Worm (Caenorhabditis elegans) whole organism, L4 larva: ENCODE results near the gene F44A2.7.

Experiments used
- D1046.2 ChIP-seq: fragments of 200-800 bp; sonication (Bioruptor generic); IDR thresholded peaks from 2 replicates; pipeline ENCODE4 v1.3.6; 2022; ENCODE audit warnings: missing genetic modification characterization, missing compliant biosample characterization
- T26A8.4 ChIP-seq: fragments of 200-800 bp; sonication (Bioruptor generic); IDR thresholded peaks from 2 replicates; pipeline ENCODE4 v1.3.6; 2022; ENCODE audit warnings: missing genetic modification characterization, missing compliant biosample characterization
- Y48G9A.11 ChIP-seq: fragments of 200-800 bp; sonication (Bioruptor generic); IDR thresholded peaks from 2 replicates; pipeline ENCODE4 v1.3.6; 2022; ENCODE audit warnings: missing genetic modification reagents, missing genetic modification characterization, missing compliant biosample characterization
- aha-1 ChIP-seq: fragments of 150-350 bp; peaks from one replicate; lab custom pipeline; 2014; ENCODE audit warnings: missing biosample characterization, missing genetic modification characterization
- ama-1 ChIP-seq: fragments of 150-350 bp; optimal IDR thresholded peaks from 2 replicates; lab custom pipeline; 2014; ENCODE audit warnings: inconsistent platforms, mixed read lengths
- arid-1 ChIP-seq: fragments of 200-800 bp; sonication (Bioruptor generic); conservative IDR thresholded peaks from 2 replicates; pipeline ENCODE4 v1.3.6; 2022; ENCODE audit warnings: missing genetic modification reagents, missing genetic modification characterization, missing compliant biosample characterization
- attf-4 ChIP-seq: sonication (generic microtip); optimal IDR thresholded peaks from 3 replicates; lab custom pipeline; 2017; ENCODE audit warnings: missing biosample characterization, missing genetic modification characterization
- ceh-20 ChIP-seq: fragments of 200-800 bp; sonication (Bioruptor generic); IDR thresholded peaks from 2 replicates; pipeline ENCODE4 v1.3.6; 2022; ENCODE audit warnings: missing genetic modification reagents, missing genetic modification characterization, missing compliant biosample characterization
- daf-16 ChIP-seq, 3 experiments: sonication (generic microtip); optimal IDR thresholded peaks; 2 replicates each; lab custom pipeline; 2016 to 2017; ENCODE audit warnings: missing genetic modification characterization in 3 of 3, missing genetic modification reagents in 3 of 3, mild to moderate bottlenecking in 2 of 3, missing compliant biosample characterization in 2 of 3, missing biosample characterization in 1 of 3, moderate library complexity in 1 of 3
- dmd-9 ChIP-seq: fragments of 200-800 bp; sonication (Bioruptor generic); IDR thresholded peaks from 2 replicates; pipeline ENCODE4 v1.3.6; 2022; ENCODE audit warnings: missing genetic modification reagents, missing genetic modification characterization, missing compliant biosample characterization
- duxl-1 ChIP-seq: sonication (generic microtip); optimal IDR thresholded peaks from 2 replicates; lab custom pipeline; 2016; ENCODE audit warnings: mild to moderate bottlenecking, missing genetic modification characterization, moderate library complexity, missing compliant biosample characterization; ENCODE audit not compliant: poor library complexity
- dve-1 ChIP-seq: sonication (generic microtip); optimal IDR thresholded peaks from 2 replicates; lab custom pipeline; 2017; ENCODE audit warnings: antibody characterized with exemption, mild to moderate bottlenecking, missing genetic modification characterization, missing compliant biosample characterization; ENCODE audit not compliant: insufficient read depth
- egl-43 ChIP-seq: fragments of 200-800 bp; sonication (Bioruptor generic); IDR thresholded peaks from 2 replicates; pipeline ENCODE4 v1.3.6; 2022; ENCODE audit warnings: missing genetic modification reagents, missing genetic modification characterization, missing compliant biosample characterization
- fos-1 ChIP-seq: fragments of 150-350 bp; optimal IDR thresholded peaks from 2 replicates; lab custom pipeline; 2014; ENCODE audit warnings: missing biosample characterization, missing genetic modification characterization
- hif-1 ChIP-seq, 2 experiments: sonication (generic microtip); optimal IDR thresholded peaks; 2 replicates each; lab custom pipeline; 2016 to 2017; ENCODE audit warnings: missing compliant biosample characterization in 2 of 2, missing genetic modification characterization in 2 of 2, missing genetic modification reagents in 2 of 2, missing genotype in 2 of 2, mild to moderate bottlenecking in 1 of 2
- hlh-11 ChIP-seq: fragments of 200-800 bp; sonication (Bioruptor generic); optimal IDR thresholded peaks from 2 replicates; lab custom pipeline; 2018; ENCODE audit warnings: mild to moderate bottlenecking, missing genetic modification characterization, missing compliant biosample characterization
- hlh-30 ChIP-seq: sonication (generic microtip); optimal IDR thresholded peaks from 2 replicates; lab custom pipeline; 2017; ENCODE audit warnings: antibody characterized with exemption, mild to moderate bottlenecking, missing genetic modification characterization, missing compliant biosample characterization; ENCODE audit not compliant: insufficient read depth
- jun-1 ChIP-seq: fragments of 150-350 bp; optimal IDR thresholded peaks from 2 replicates; lab custom pipeline; 2014; ENCODE audit warnings: missing biosample characterization, missing genetic modification reagents, missing genetic modification characterization
- lim-7 ChIP-seq: fragments of 200-800 bp; sonication (Bioruptor generic); IDR thresholded peaks from 2 replicates; pipeline ENCODE4 v1.3.6; 2022; ENCODE audit warnings: missing genetic modification characterization, missing compliant biosample characterization
- lin-29 ChIP-seq: fragments of 200-800 bp; sonication (Bioruptor generic); IDR thresholded peaks from 2 replicates; pipeline ENCODE4 v1.3.6; 2022; ENCODE audit warnings: missing genetic modification reagents, missing genetic modification characterization, missing compliant biosample characterization
- lin-38 ChIP-seq: fragments of 200-800 bp; sonication (Bioruptor generic); IDR thresholded peaks from 2 replicates; pipeline ENCODE4 v1.3.6; 2022; ENCODE audit warnings: missing genetic modification reagents, missing genetic modification characterization, missing compliant biosample characterization
- lsy-2 ChIP-seq, 2 experiments: fragments of 150-350 bp in 1 of 2; sonication (generic microtip) in 1 of 2; optimal IDR thresholded peaks; 2 replicates each; lab custom pipeline; 2014 to 2017; ENCODE audit warnings: missing biosample characterization in 2 of 2, missing genetic modification characterization in 2 of 2
- madf-9 ChIP-seq: fragments of 200-800 bp; sonication (Bioruptor generic); conservative IDR thresholded peaks from 2 replicates; pipeline ENCODE4 v1.3.6; 2022; ENCODE audit warnings: missing genetic modification reagents, missing genetic modification characterization, missing compliant biosample characterization
- mdl-1 ChIP-seq, 2 experiments: fragments of 150-350 bp in 1 of 2; sonication (generic microtip) in 1 of 2; optimal IDR thresholded peaks; 2 replicates each; lab custom pipeline; 2014 to 2017; ENCODE audit warnings: missing biosample characterization in 2 of 2, missing genetic modification characterization in 2 of 2
- mep-1 ChIP-seq: fragments of 150-350 bp; sonication (generic microtip); optimal IDR thresholded peaks from 3 replicates; lab custom pipeline; 2014; ENCODE audit warnings: missing biosample characterization, missing genetic modification characterization
- mes-2 ChIP-seq: sonication (generic microtip); optimal IDR thresholded peaks from 2 replicates; lab custom pipeline; 2016; ENCODE audit warnings: missing genotype, mild to moderate bottlenecking, missing genetic modification characterization, missing compliant biosample characterization; ENCODE audit not compliant: poor library complexity, severe bottlenecking
- mxl-2 ChIP-seq: fragments of 200-800 bp; sonication (Bioruptor generic); conservative IDR thresholded peaks from 2 replicates; pipeline ENCODE4 v1.3.6; 2022; ENCODE audit warnings: missing genetic modification reagents, missing genetic modification characterization, missing compliant biosample characterization
- mxl-3 ChIP-seq: fragments of 200-800 bp; sonication (Bioruptor generic); optimal IDR thresholded peaks from 2 replicates; lab custom pipeline; 2018; ENCODE audit warnings: mild to moderate bottlenecking, missing genetic modification characterization, missing compliant biosample characterization
- nhr-11 ChIP-seq: fragments of 150-350 bp; optimal IDR thresholded peaks from 2 replicates; lab custom pipeline; 2014; ENCODE audit warnings: missing biosample characterization, missing genetic modification characterization
- nhr-28 ChIP-seq: fragments of 150-350 bp; optimal IDR thresholded peaks from 2 replicates; lab custom pipeline; 2014; ENCODE audit warnings: missing biosample characterization, missing genetic modification characterization
- nhr-48 ChIP-seq: sonication (generic microtip); optimal IDR thresholded peaks from 2 replicates; lab custom pipeline; 2016; ENCODE audit warnings: mild to moderate bottlenecking, missing genetic modification characterization, missing compliant biosample characterization
- nhr-76 ChIP-seq: fragments of 150-350 bp; optimal IDR thresholded peaks from 2 replicates; lab custom pipeline; 2014; ENCODE audit warnings: missing biosample characterization, missing genetic modification characterization
- nhr-77 ChIP-seq: fragments of 150-350 bp; optimal IDR thresholded peaks from 2 replicates; lab custom pipeline; 2014; ENCODE audit warnings: missing biosample characterization, missing genetic modification characterization
- pha-4 ChIP-seq, 2 experiments: fragments of 150-350 bp in 1 of 2; fragments of 200-800 bp in 1 of 2; sonication (Bioruptor generic) in 1 of 2; IDR thresholded peaks in 1 of 2; optimal IDR thresholded peaks in 1 of 2; 2 replicates each; pipeline versions ENCODE4 v1.3.6 to Lab custom; 2014 to 2022; ENCODE audit warnings: missing genetic modification characterization in 2 of 2, missing genetic modification reagents in 2 of 2, missing biosample characterization in 1 of 2, missing compliant biosample characterization in 1 of 2
- set-16 ChIP-seq: fragments of 200-800 bp; sonication (Bioruptor generic); IDR thresholded peaks from 2 replicates; pipeline ENCODE4 v1.3.6; 2022; ENCODE audit warnings: missing genetic modification reagents, missing genetic modification characterization, missing compliant biosample characterization
- snpc-4 ChIP-seq: fragments of 150-350 bp; optimal IDR thresholded peaks from 2 replicates; lab custom pipeline; 2014; ENCODE audit warnings: missing biosample characterization, missing genetic modification characterization
- unc-39 ChIP-seq: sonication (generic microtip); optimal IDR thresholded peaks from 2 replicates; lab custom pipeline; 2017; ENCODE audit warnings: missing biosample characterization, missing genetic modification characterization
- unc-62 ChIP-seq, 3 experiments: fragments of 150-350 bp in 1 of 3; sonication (generic microtip); optimal IDR thresholded peaks in 2 of 3; peaks in 1 of 3; 1 replicate in 1 of 3; 2 replicates in 2 of 3; lab custom pipeline; 2014 to 2017; ENCODE audit warnings: missing biosample characterization in 3 of 3, missing genetic modification characterization in 3 of 3, missing genetic modification reagents in 3 of 3, missing genotype in 1 of 3
- zip-11 ChIP-seq: fragments of 200-800 bp; sonication (Bioruptor generic); IDR thresholded peaks from 2 replicates; pipeline ENCODE4 v1.3.6; 2022; ENCODE audit warnings: missing genetic modification characterization, missing compliant biosample characterization
- ztf-11 ChIP-seq: fragments of 150-350 bp; optimal IDR thresholded peaks from 2 replicates; lab custom pipeline; 2014; ENCODE audit warnings: missing biosample characterization, missing genetic modification characterization

Gene F44A2.7

DNA sequence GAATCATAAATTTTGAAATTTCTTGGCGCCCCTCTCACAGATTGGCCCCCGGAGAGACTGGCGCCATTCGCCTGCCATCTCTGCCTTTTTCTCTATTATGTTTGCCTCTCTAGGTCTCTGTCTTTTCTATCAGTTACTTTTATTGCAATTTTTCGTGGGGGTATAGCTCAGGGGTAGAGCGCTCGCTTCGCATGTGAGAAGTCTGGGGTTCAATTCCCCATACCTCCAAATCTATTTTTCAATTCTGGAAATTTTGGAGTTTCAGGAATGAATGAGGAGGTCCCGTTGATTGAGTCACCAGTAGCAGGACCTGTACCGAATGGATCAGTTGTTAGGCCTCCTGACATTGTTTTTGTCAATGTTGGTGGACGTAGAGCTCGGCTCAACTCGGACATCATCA lies 3.2 kb upstream of the F44A2.7 start, which contains the start of gene kvs-3 (continued):
- peak; percentile 95 for TF ChIP-seq pha-4 (GFP tag; IDR thresholded peaks at IDR 0.05; lab: Robert Waterston, UW)
- no peak for TF ChIP-seq pha-4 (tag; optimal IDR thresholded peaks at IDR 0.05; lab: Kevin White, UChicago)
- TF ChIP-seq arid-1 (GFP tag; lab: Robert Waterston, UW) = peak; percentile 93; the same call in 1 of the 2 replicates
- no peak; the same call in none of the 2 replicates for TF ChIP-seq lin-38 (GFP tag; lab: Robert Waterston, UW)
- TF ChIP-seq ztf-11 (tag; lab: Kevin White, UChicago) = no peak
- TF ChIP-seq, all 104 proteins: peak for 58

DNA sequence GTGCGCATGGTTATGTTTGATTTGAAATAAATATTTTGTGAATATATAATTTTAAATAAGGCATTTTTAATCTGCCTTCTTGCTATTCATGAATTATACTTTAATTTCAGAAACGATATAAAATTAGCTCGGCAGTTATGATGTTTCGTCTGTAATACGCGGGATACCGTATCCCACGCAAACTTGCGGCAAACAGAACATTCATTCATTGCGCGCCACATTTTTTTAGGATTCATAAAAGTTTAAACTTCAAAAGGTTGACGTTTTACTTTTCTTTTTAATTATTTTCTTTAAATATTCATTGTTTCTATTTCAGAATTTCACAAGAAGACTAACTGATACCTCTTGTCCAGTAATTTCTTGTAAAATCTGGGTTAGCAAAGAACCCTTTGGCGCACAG lies 1.6 kb downstream of the F44A2.7 start, which contains the start of gene tag-153:
TSS of gene tag-153 (plus strand) at position 200 of the 400 bp plus-strand sequence.
- TF ChIP-seq D1046.2 (GFP tag; lab: Robert Waterston, UW) (no peak), attf-4 (tag; lab: Kevin White, UChicago) (no peak), nhr-11 (no peak), snpc-4 (tag; lab: Kevin White, UChicago) (no peak), Y48G9A.11 (GFP tag; lab: Robert Waterston, UW) (no peak), duxl-1 (tag; lab: Kevin White, UChicago) (no peak), hif-1 (tag; optimal IDR thresholded peaks at IDR 0.05; lab: Kevin White, UChicago) (no peak), jun-1 (no peak), lin-29 (GFP tag; lab: Robert Waterston, UW) (no peak), madf-9 (GFP tag; lab: Robert Waterston, UW) (no peak), lim-7 (no peak), aha-1 (no peak), unc-39 (tag; lab: Kevin White, UChicago) (no peak), nhr-48 (tag; lab: Kevin White, UChicago) (no peak), T26A8.4 (no peak), mep-1 (tag; lab: Kevin White, UChicago) (no peak), mxl-3 (GFP tag; lab: Kevin White, UChicago) (no peak)
- TF ChIP-seq, all 104 proteins: peak for 0

DNA sequence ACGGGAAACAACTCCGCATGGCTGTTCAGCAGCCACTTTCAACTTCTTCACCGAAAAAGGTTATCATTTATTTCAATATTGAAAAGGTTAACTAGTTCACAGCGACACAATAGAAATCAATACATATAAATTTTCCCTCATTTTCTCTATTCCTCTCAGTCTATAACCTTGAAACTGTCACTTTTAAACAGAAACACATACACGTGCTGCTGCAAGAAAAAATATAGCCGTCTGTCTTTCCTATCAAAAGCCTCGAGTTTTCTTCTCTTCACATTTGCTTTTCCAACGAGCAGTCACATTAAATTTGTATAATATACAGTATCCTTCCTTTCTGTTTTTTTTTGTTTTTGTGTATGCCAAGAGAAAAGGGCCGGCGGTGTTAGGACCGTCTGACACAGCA lies 2.9 kb downstream of the F44A2.7 start:
- TF ChIP-seq nhr-48 (tag; lab: Kevin White, UChicago) = no peak
- TF ChIP-seq mdl-1 (tag; optimal IDR thresholded peaks at IDR 0.05; lab: Kevin White, UChicago) = peak; percentile 4 to 42
- TF ChIP-seq mxl-3 (GFP tag; lab: Kevin White, UChicago) = peak; percentile 56
- peak; percentile 56 for TF ChIP-seq hlh-30 (tag; lab: Kevin White, UChicago)
- TF ChIP-seq dve-1 = peak; percentile 6
- no peak for TF ChIP-seq mes-2 (tag; lab: Kevin White, UChicago)
- TF ChIP-seq aha-1 = peak; percentile 53

- TF ChIP-seq nhr-11 = no peak
- peak; percentile 34 for TF ChIP-seq ama-1 (lab: Kevin White, UChicago)
- peak; percentile 56 for TF ChIP-seq nhr-77
- TF ChIP-seq attf-4 (tag; lab: Kevin White, UChicago) = no peak
- TF ChIP-seq nhr-76 = no peak
- TF ChIP-seq dmd-9 (GFP tag; lab: Robert Waterston, UW) = no peak
Measured at ce11 chrV:9326903-9327302, 5.6 kb downstream of the F44A2.7 start.

DNA sequence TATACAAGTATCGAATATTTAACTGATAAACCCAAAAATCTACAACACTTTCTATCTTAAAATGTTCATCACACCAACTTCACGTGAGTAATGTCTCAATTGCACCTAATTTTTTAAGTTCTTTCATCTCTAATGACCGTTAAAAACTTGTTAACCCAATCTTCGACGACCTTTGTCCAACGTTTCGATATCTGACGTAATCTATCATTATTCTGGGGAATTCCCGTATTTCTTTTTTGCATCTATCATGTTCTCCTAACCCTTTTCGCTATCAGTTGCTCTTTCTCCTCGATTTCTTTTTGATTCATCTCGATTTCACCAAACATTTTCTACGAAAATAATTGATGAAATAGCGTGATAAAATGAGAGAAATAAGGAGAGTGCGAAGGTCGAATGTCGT lies 6.4 kb downstream of the F44A2.7 start:
- TF ChIP-seq lim-7 (no peak), set-16 (no peak), mxl-2 (GFP tag; lab: Robert Waterston, UW) (peak; percentile 68; the same call in 1 of the 2 replicates), nhr-11 (peak; percentile 1), hlh-30 (tag; lab: Kevin White, UChicago) (peak; percentile 25), mep-1 (tag; lab: Kevin White, UChicago) (peak; percentile 6), fos-1 (tag; lab: Kevin White, UChicago) (no peak), lsy-2 (tag; optimal IDR thresholded peaks at IDR 0.05; lab: Kevin White, UChicago) (no peak), ceh-20 (peak; percentile 39; the same call in 1 of the 2 replicates), zip-11 (GFP tag; lab: Robert Waterston, UW) (no peak), hlh-11 (tag; lab: Kevin White, UChicago) (peak; percentile 69), daf-16 (GFP tag; optimal IDR thresholded peaks at IDR 0.05; lab: Kevin White, UChicago) (no peak), daf-16 (tag; optimal IDR thresholded peaks at IDR 0.05; lab: Kevin White, UChicago) (peak; percentile 37), unc-62 (GFP tag; optimal IDR thresholded peaks at IDR 0.05 in 1 of 2; lab: Kevin White, UChicago) (peak in 1 of 2 experiments; percentile 90), unc-62 (tag; optimal IDR thresholded peaks at IDR 0.05; lab: Kevin White, UChicago) (no peak), nhr-28 (tag; lab: Kevin White, UChicago) (peak; percentile 37), pha-4 (GFP tag; IDR thresholded peaks at IDR 0.05; lab: Robert Waterston, UW) (no peak), pha-4 (tag; optimal IDR thresholded peaks at IDR 0.05; lab: Kevin White, UChicago) (no peak), egl-43 (GFP tag; lab: Robert Waterston, UW) (no peak), nhr-48 (tag; lab: Kevin White, UChicago) (peak; percentile 88), dve-1 (peak; percentile 13), aha-1 (peak; percentile 93), mdl-1 (tag; optimal IDR thresholded peaks at IDR 0.05; lab: Kevin White, UChicago) (peak in 1 of 2 experiments; percentile 28)
